Fruit fly (Drosophila melanogaster): ENCODE data around the gene CG9917.

CG9917 gene

dm6 chrX:16286083-16286666, 36.9 kb downstream of the CG9917 start, which contains the start of gene UQCR-14 (continued):
- TF ChIP-seq CG16813 (GFP tag; IDR thresholded peaks at IDR 0.05; ENCODE audit: partially characterized antibody) (peak; percentile 98), nmo (GFP tag; optimal IDR thresholded peaks at IDR 0.05) (peak; percentile 58), CG12942 (GFP tag; optimal IDR thresholded peaks at IDR 0.05) (no peak), pfk (GFP tag; optimal IDR thresholded peaks at IDR 0.05) (peak; percentile 65), run (tag; optimal IDR thresholded peaks at IDR 0.05) (no peak), B-H1 (GFP tag; IDR thresholded peaks at IDR 0.05) (no peak), CG3847 (GFP tag; IDR thresholded peaks at IDR 0.05) (peak; percentile 53), CG1792 (GFP tag; optimal IDR thresholded peaks at IDR 0.05) (no peak), HLH4C (GFP tag; IDR thresholded peaks at IDR 0.05; ENCODE audit: partially characterized antibody) (peak; percentile 96), CG8281 (tag; optimal IDR thresholded peaks at IDR 0.05) (no peak), Dbx (GFP tag; IDR thresholded peaks at IDR 0.05) (peak; percentile 66), hkb (optimal IDR thresholded peaks at IDR 0.05) (no peak), hkb (GFP tag; IDR thresholded peaks at IDR 0.05) (peak; percentile 18; the same call in 1 of the 2 replicates), CG14860 (GFP tag; IDR thresholded peaks at IDR 0.05; ENCODE audit: partially characterized antibody) (peak; percentile 96), Eip74EF (GFP tag; optimal IDR thresholded peaks at IDR 0.05) (no peak), Ets97D (GFP tag; optimal IDR thresholded peaks at IDR 0.05) (peak; percentile 86), chn (GFP tag; optimal IDR thresholded peaks at IDR 0.05) (no peak), CG18764 (GFP tag; optimal IDR thresholded peaks at IDR 0.05) (peak; percentile 12), CG12744 (GFP tag; optimal IDR thresholded peaks at IDR 0.05) (no peak), abd-A (tag; optimal IDR thresholded peaks at IDR 0.05) (no peak), CG6654 (GFP tag; optimal IDR thresholded peaks at IDR 0.05) (no peak), CG32767 (GFP tag; IDR thresholded peaks at IDR 0.05) (peak; percentile 30; the same call in 1 of the 2 replicates), Atf6 (GFP tag; IDR thresholded peaks at IDR 0.05) (no peak), ara (GFP tag; IDR thresholded peaks at IDR 0.05) (no peak), repo (GFP tag; optimal IDR thresholded peaks at IDR 0.05) (no peak), CG14441 (GFP tag; IDR thresholded peaks at IDR 0.05) (no peak), row (GFP tag; IDR thresholded peaks at IDR 0.05) (peak; percentile 74), CG12299 (tag; optimal IDR thresholded peaks at IDR 0.05) (no peak), CG13296 (GFP tag; optimal IDR thresholded peaks at IDR 0.05) (peak; percentile 44), fu2 (GFP tag; optimal IDR thresholded peaks at IDR 0.05) (peak; percentile 4), gce (GFP tag; IDR thresholded peaks at IDR 0.05) (no peak), BtbVII (GFP tag; optimal IDR thresholded peaks at IDR 0.05) (no peak), Max (GFP tag; optimal IDR thresholded peaks at IDR 0.05) (peak; percentile 7), CG9876 (GFP tag; optimal IDR thresholded peaks at IDR 0.05) (no peak), dmrt99B (tag; optimal IDR thresholded peaks at IDR 0.05) (no peak), ken (GFP tag; IDR thresholded peaks at IDR 0.05) (no peak), ATbp (GFP tag; optimal IDR thresholded peaks at IDR 0.05) (no peak), slp2 (GFP tag; optimal IDR thresholded peaks at IDR 0.05) (no peak), Elba2 (GFP tag; optimal IDR thresholded peaks at IDR 0.05) (no peak), Dad (GFP tag; optimal IDR thresholded peaks at IDR 0.05) (no peak), CG11723 (GFP tag; optimal IDR thresholded peaks at IDR 0.05) (no peak), CG8944 (GFP tag; optimal IDR thresholded peaks at IDR 0.05) (no peak), CG10321 (GFP tag; IDR thresholded peaks at IDR 0.05) (no peak), Usf (GFP tag; optimal IDR thresholded peaks at IDR 0.05) (no peak), gfzf (GFP tag; optimal IDR thresholded peaks at IDR 0.05) (peak; percentile 53), CG2120 (GFP tag; optimal IDR thresholded peaks at IDR 0.05) (peak; percentile 56), klu (GFP tag; IDR thresholded peaks at IDR 0.05) (no peak), nom (GFP tag; optimal IDR thresholded peaks at IDR 0.05) (peak; percentile 52), Taf1 (GFP tag; IDR thresholded peaks at IDR 0.05) (no peak), tap (tag; optimal IDR thresholded peaks at IDR 0.05) (no peak), CG18011 (GFP tag; optimal IDR thresholded peaks at IDR 0.05) (no peak)
